Worm (Caenorhabditis elegans): ENCODE data around the gene rsp-6.

DNA sequence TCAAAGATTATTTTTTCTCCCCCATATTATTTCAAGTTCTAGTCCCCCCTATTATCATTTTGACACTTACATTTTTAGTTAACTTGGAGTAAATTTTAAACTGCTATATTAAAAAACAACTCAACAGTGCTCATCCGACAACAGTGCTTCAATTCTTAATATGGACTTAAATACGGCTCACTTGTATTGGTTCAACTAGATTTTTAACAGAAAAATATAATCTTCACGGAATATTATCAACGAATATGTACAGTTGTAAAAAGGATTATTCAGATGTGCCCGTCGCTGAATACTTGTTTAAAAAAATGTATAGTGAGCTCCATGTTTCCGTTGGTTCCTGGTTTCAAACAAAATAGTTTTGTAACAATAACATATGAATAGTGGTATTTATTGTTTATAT lies 9.3 kb upstream of the rsp-6 start:
- no peak for TF ChIP-seq C38D4.7 (GFP tag; optimal IDR thresholded peaks at IDR 0.05)
- no peak for TF ChIP-seq lin-11 (tag; optimal IDR thresholded peaks at IDR 0.05)
- TF ChIP-seq tbx-7 (tag; optimal IDR thresholded peaks at IDR 0.05): no peak
- TF ChIP-seq hlh-30 (tag; optimal IDR thresholded peaks at IDR 0.05; ENCODE audit: insufficient read depth): no peak
- no peak for TF ChIP-seq ama-1 (optimal IDR thresholded peaks at IDR 0.05)
- TF ChIP-seq pha-4 (tag; optimal IDR thresholded peaks at IDR 0.05): no peak
- TF ChIP-seq ceh-14 (tag; optimal IDR thresholded peaks at IDR 0.05): no peak
- TF ChIP-seq K02D7.2 (tag; optimal IDR thresholded peaks at IDR 0.05): no peak
- TF ChIP-seq elt-2 (tag; optimal IDR thresholded peaks at IDR 0.05): no peak
- no peak for TF ChIP-seq F13H6.1 (tag; optimal IDR thresholded peaks at IDR 0.05)
- no peak for TF ChIP-seq dmd-4 (tag; optimal IDR thresholded peaks at IDR 0.05; ENCODE audit: borderline replicate concordance)
- no peak for TF ChIP-seq unc-55 (GFP tag; optimal IDR thresholded peaks at IDR 0.05)
- no peak for TF ChIP-seq pag-3 (tag; optimal IDR thresholded peaks at IDR 0.05; ENCODE audit: borderline replicate concordance)
- no peak for TF ChIP-seq unc-86 (tag; optimal IDR thresholded peaks at IDR 0.05)
